Fruit fly (Drosophila melanogaster) whole organism, prepupa: Measurements from ENCODE around the gene sti.

Experiments used
- CG9139 ChIP-seq: fragments of 200-800 bp; sonication (Bioruptor generic); optimal IDR thresholded peaks from 3 replicates; lab custom pipeline; 2017; ENCODE audit warnings: missing biosample characterization, mild to moderate bottlenecking, missing genetic modification characterization
- Ets96B ChIP-seq: fragments of 200-800 bp; optimal IDR thresholded peaks from 2 replicates; lab custom pipeline; 2019; ENCODE audit warnings: missing biosample characterization, mild to moderate bottlenecking, missing genetic modification characterization, moderate library complexity
- spab ChIP-seq: fragments of 200-800 bp; sonication (Bioruptor generic); optimal IDR thresholded peaks from 2 replicates; lab custom pipeline; 2017; ENCODE audit warnings: missing biosample characterization, mild to moderate bottlenecking, missing genetic modification characterization, missing genetic modification reagents

- TF ChIP-seq CG9139 (GFP tag; lab: Kevin White, UChicago) (no peak), Ets96B (tag; lab: Kevin White, UChicago) (no peak), spab (GFP tag; lab: Kevin White, UChicago) (no peak)
Observed at dm6 chr3L:12534318-12534717, 19.7 kb upstream of the sti start, which contains the start of gene Pmm2.
